Worm (Caenorhabditis elegans) whole organism, L1 larva: ENCODE measurements around the gene rpl-22.
A peak's percentile ranks its signal among the peaks of the same experiment; 100 is the strongest.

Source experiments
- C04F5.9 ChIP-seq: sonication (generic microtip); optimal IDR thresholded peaks from 2 replicates; lab custom pipeline; 2016; ENCODE audit warnings: missing genetic modification characterization, missing compliant biosample characterization
- C16A3.4 ChIP-seq: fragments of 150-350 bp; optimal IDR thresholded peaks from 2 replicates; lab custom pipeline; 2014; ENCODE audit warnings: missing biosample characterization, missing genetic modification characterization
- C34B4.2 ChIP-seq: sonication (generic microtip); optimal IDR thresholded peaks from 2 replicates; lab custom pipeline; 2017; ENCODE audit warnings: mild to moderate bottlenecking, missing genetic modification characterization, missing compliant biosample characterization
- F16B12.6 ChIP-seq: fragments of 150-350 bp; optimal IDR thresholded peaks from 2 replicates; lab custom pipeline; 2014; ENCODE audit warnings: missing biosample characterization, missing genetic modification characterization
- Y116A8C.19 ChIP-seq: sonication (generic microtip); optimal IDR thresholded peaks from 2 replicates; lab custom pipeline; 2016; ENCODE audit warnings: missing compliant biosample characterization, missing genetic modification characterization, borderline replicate concordance
- blmp-1 ChIP-seq: fragments of 150-350 bp; optimal IDR thresholded peaks from 2 replicates; lab custom pipeline; 2014; ENCODE audit warnings: missing biosample characterization, missing genetic modification characterization
- ceh-63 ChIP-seq: fragments of 200-800 bp; sonication (Bioruptor generic); optimal IDR thresholded peaks from 2 replicates; lab custom pipeline; 2018; ENCODE audit warnings: mild to moderate bottlenecking, missing genetic modification characterization, missing compliant biosample characterization
- ceh-8 ChIP-seq: fragments of 200-800 bp; sonication (Bioruptor generic); optimal IDR thresholded peaks from 2 replicates; lab custom pipeline; 2018; ENCODE audit warnings: mild to moderate bottlenecking, missing genetic modification characterization, moderate library complexity, missing compliant biosample characterization
- ceh-82 ChIP-seq, 3 experiments: fragments of 150-350 bp in 1 of 3; sonication (generic microtip) in 2 of 3; optimal IDR thresholded peaks; 2 replicates each; lab custom pipeline; 2014 to 2017; ENCODE audit warnings: missing biosample characterization in 3 of 3, missing genetic modification characterization in 3 of 3
- ceh-90 ChIP-seq: sonication (generic microtip); optimal IDR thresholded peaks from 2 replicates; lab custom pipeline; 2016; ENCODE audit warnings: missing genetic modification characterization, missing compliant biosample characterization
- ces-1 ChIP-seq: fragments of 150-350 bp; optimal IDR thresholded peaks from 2 replicates; lab custom pipeline; 2014; ENCODE audit warnings: missing biosample characterization, missing genetic modification reagents, missing genetic modification characterization
- dpl-1 ChIP-seq, 3 experiments: fragments of 150-350 bp in 2 of 3; sonication (generic microtip) in 1 of 3; optimal IDR thresholded peaks; 2 replicates each; lab custom pipeline; 2014 to 2017; ENCODE audit warnings: missing biosample characterization in 3 of 3, missing genetic modification characterization in 3 of 3, missing genetic modification reagents in 3 of 3
- dsc-1 ChIP-seq: sonication (generic microtip); optimal IDR thresholded peaks from 2 replicates; lab custom pipeline; 2016; ENCODE audit warnings: mild to moderate bottlenecking, missing genetic modification characterization, missing compliant biosample characterization
- efl-3 ChIP-seq: fragments of 200-800 bp; sonication (Bioruptor generic); optimal IDR thresholded peaks from 2 replicates; lab custom pipeline; 2018; ENCODE audit warnings: mild to moderate bottlenecking, missing genetic modification characterization, missing compliant biosample characterization
- egl-13 ChIP-seq: sonication (generic microtip); optimal IDR thresholded peaks from 2 replicates; lab custom pipeline; 2016; ENCODE audit warnings: missing genotype, missing genetic modification reagents, missing genetic modification characterization, missing compliant biosample characterization
- elt-2 ChIP-seq: sonication (generic microtip); optimal IDR thresholded peaks from 2 replicates; lab custom pipeline; 2016; ENCODE audit warnings: missing genetic modification characterization, mild to moderate bottlenecking, inconsistent platforms, missing compliant biosample characterization, missing genetic modification reagents
- ets-5 ChIP-seq: fragments of 200-800 bp; sonication (Bioruptor generic); IDR thresholded peaks from 2 replicates; pipeline ENCODE4 v1.3.6; 2022; ENCODE audit warnings: missing genetic modification characterization, missing compliant biosample characterization
- fkh-10 ChIP-seq: sonication (generic microtip); optimal IDR thresholded peaks from 2 replicates; lab custom pipeline; 2017; ENCODE audit warnings: missing biosample characterization, missing genetic modification reagents, missing genetic modification characterization
- fkh-8 ChIP-seq: sonication (generic microtip); optimal IDR thresholded peaks from 2 replicates; lab custom pipeline; 2016; ENCODE audit warnings: mild to moderate bottlenecking, missing genetic modification characterization, missing compliant biosample characterization
- fos-1 ChIP-seq: fragments of 150-350 bp; optimal IDR thresholded peaks from 2 replicates; lab custom pipeline; 2014; ENCODE audit warnings: missing biosample characterization, missing genetic modification characterization
- grh-1 ChIP-seq: fragments of 200-800 bp; sonication (Bioruptor generic); IDR thresholded peaks from 2 replicates; pipeline ENCODE4 v1.3.6; 2022; ENCODE audit warnings: missing genetic modification reagents, missing genetic modification characterization, missing compliant biosample characterization
- hpl-2 ChIP-seq: fragments of 150-350 bp; optimal IDR thresholded peaks from 2 replicates; lab custom pipeline; 2014; ENCODE audit warnings: missing biosample characterization, missing genetic modification reagents, missing genetic modification characterization
- isw-1 ChIP-seq: fragments of 200-800 bp; sonication (Bioruptor generic); IDR thresholded peaks from 2 replicates; pipeline ENCODE4 v1.3.6; 2022; ENCODE audit warnings: missing genetic modification characterization, missing compliant biosample characterization
- lin-15B ChIP-seq: fragments of 150-350 bp; sonication (generic microtip); optimal IDR thresholded peaks from 3 replicates; lab custom pipeline; 2014; ENCODE audit warnings: missing biosample characterization, missing genetic modification characterization
- lir-3 ChIP-seq: sonication (generic microtip); optimal IDR thresholded peaks from 2 replicates; lab custom pipeline; 2016; ENCODE audit warnings: mild to moderate bottlenecking, missing genetic modification characterization, moderate library complexity, missing compliant biosample characterization; ENCODE audit not compliant: poor library complexity
- lsy-2 ChIP-seq, 2 experiments: fragments of 150-350 bp; optimal IDR thresholded peaks; 2 replicates each; lab custom pipeline; 2014; ENCODE audit warnings: missing biosample characterization in 2 of 2, missing genetic modification characterization in 2 of 2
- mab-9 ChIP-seq: fragments of 200-800 bp; sonication (Bioruptor generic); IDR thresholded peaks from 2 replicates; pipeline ENCODE4 v1.3.6; 2022; ENCODE audit warnings: missing genetic modification reagents, missing genetic modification characterization, missing compliant biosample characterization
- mdl-1 ChIP-seq, 2 experiments: fragments of 150-350 bp; optimal IDR thresholded peaks; 2 replicates each; lab custom pipeline; 2014 to 2017; ENCODE audit warnings: missing biosample characterization in 2 of 2, missing genetic modification characterization in 2 of 2, inconsistent platforms in 1 of 2
- nhr-11 ChIP-seq: fragments of 150-350 bp; optimal IDR thresholded peaks from 2 replicates; lab custom pipeline; 2014; ENCODE audit warnings: missing biosample characterization, missing genetic modification characterization
- nhr-19 ChIP-seq: fragments of 200-800 bp; sonication (Bioruptor generic); conservative IDR thresholded peaks from 2 replicates; pipeline ENCODE4 v1.3.6; 2022; ENCODE audit warnings: missing genetic modification characterization, missing compliant biosample characterization
- nhr-20 ChIP-seq: sonication (generic microtip); optimal IDR thresholded peaks from 2 replicates; lab custom pipeline; 2016; ENCODE audit warnings: mild to moderate bottlenecking, missing genetic modification characterization, missing compliant biosample characterization
- nhr-28 ChIP-seq: fragments of 150-350 bp; optimal IDR thresholded peaks from 2 replicates; lab custom pipeline; 2014; ENCODE audit warnings: missing biosample characterization, missing genetic modification characterization
- nhr-47 ChIP-seq: sonication (generic microtip); optimal IDR thresholded peaks from 2 replicates; lab custom pipeline; 2016; ENCODE audit warnings: mild to moderate bottlenecking, missing genetic modification characterization, moderate library complexity, missing compliant biosample characterization
- nhr-85 ChIP-seq: sonication (generic microtip); peaks from one replicate; lab custom pipeline; 2016; ENCODE audit warnings: missing genetic modification characterization, inconsistent platforms, missing compliant biosample characterization
- pax-3 ChIP-seq: fragments of 200-800 bp; sonication (Bioruptor generic); optimal IDR thresholded peaks from 2 replicates; lab custom pipeline; 2018; ENCODE audit warnings: mild to moderate bottlenecking, missing genetic modification characterization, moderate library complexity, missing compliant biosample characterization
- skn-1 ChIP-seq: fragments of 150-350 bp; optimal IDR thresholded peaks from 2 replicates; lab custom pipeline; 2014; ENCODE audit warnings: missing biosample characterization, missing genetic modification characterization
- snpc-4 ChIP-seq: fragments of 150-350 bp; optimal IDR thresholded peaks from 2 replicates; lab custom pipeline; 2014; ENCODE audit warnings: missing biosample characterization, missing genetic modification characterization
- sox-4 ChIP-seq: sonication (generic microtip); optimal IDR thresholded peaks from 2 replicates; lab custom pipeline; 2016; ENCODE audit warnings: missing genetic modification characterization, missing compliant biosample characterization
- sptf-1 ChIP-seq: fragments of 150-350 bp; optimal IDR thresholded peaks from 2 replicates; lab custom pipeline; 2014; ENCODE audit warnings: missing biosample characterization, missing genetic modification characterization
- swsn-7 ChIP-seq: sonication (generic microtip); optimal IDR thresholded peaks from 2 replicates; lab custom pipeline; 2016; ENCODE audit warnings: missing genetic modification characterization, missing compliant biosample characterization
- tbx-2 ChIP-seq: sonication (generic microtip); optimal IDR thresholded peaks from 2 replicates; lab custom pipeline; 2016; ENCODE audit warnings: missing genetic modification characterization, missing compliant biosample characterization
- unc-130 ChIP-seq: fragments of 150-350 bp; optimal IDR thresholded peaks from 2 replicates; lab custom pipeline; 2017; ENCODE audit warnings: missing biosample characterization, missing genetic modification characterization, inconsistent platforms
- unc-30 ChIP-seq: sonication (generic microtip); optimal IDR thresholded peaks from 2 replicates; lab custom pipeline; 2017; ENCODE audit warnings: missing biosample characterization, missing genetic modification characterization
- unc-62 ChIP-seq: fragments of 150-350 bp; optimal IDR thresholded peaks from 2 replicates; lab custom pipeline; 2014; ENCODE audit warnings: missing biosample characterization, missing genetic modification reagents, missing genetic modification characterization
- unc-86 ChIP-seq: sonication (generic microtip); optimal IDR thresholded peaks from 2 replicates; lab custom pipeline; 2016; ENCODE audit warnings: missing genetic modification characterization, missing compliant biosample characterization
- unc-98 ChIP-seq: fragments of 200-800 bp; sonication (Bioruptor generic); IDR thresholded peaks from 2 replicates; pipeline ENCODE4 v1.3.6; 2022; ENCODE audit warnings: missing genetic modification characterization, missing compliant biosample characterization
- zip-4 ChIP-seq: fragments of 200-800 bp; sonication (Bioruptor generic); optimal IDR thresholded peaks from 2 replicates; lab custom pipeline; 2018; ENCODE audit warnings: mild to moderate bottlenecking, missing genetic modification characterization, moderate library complexity, missing compliant biosample characterization
- ztf-11 ChIP-seq, 2 experiments: sonication (generic microtip); optimal IDR thresholded peaks; 2 replicates each; lab custom pipeline; 2016 to 2017; ENCODE audit warnings: missing genetic modification characterization in 2 of 2, missing biosample characterization in 1 of 2, missing compliant biosample characterization in 1 of 2
- ztf-4 ChIP-seq: fragments of 150-350 bp; optimal IDR thresholded peaks from 2 replicates; lab custom pipeline; 2014; ENCODE audit warnings: missing biosample characterization, missing genetic modification characterization

Gene rpl-22

DNA sequence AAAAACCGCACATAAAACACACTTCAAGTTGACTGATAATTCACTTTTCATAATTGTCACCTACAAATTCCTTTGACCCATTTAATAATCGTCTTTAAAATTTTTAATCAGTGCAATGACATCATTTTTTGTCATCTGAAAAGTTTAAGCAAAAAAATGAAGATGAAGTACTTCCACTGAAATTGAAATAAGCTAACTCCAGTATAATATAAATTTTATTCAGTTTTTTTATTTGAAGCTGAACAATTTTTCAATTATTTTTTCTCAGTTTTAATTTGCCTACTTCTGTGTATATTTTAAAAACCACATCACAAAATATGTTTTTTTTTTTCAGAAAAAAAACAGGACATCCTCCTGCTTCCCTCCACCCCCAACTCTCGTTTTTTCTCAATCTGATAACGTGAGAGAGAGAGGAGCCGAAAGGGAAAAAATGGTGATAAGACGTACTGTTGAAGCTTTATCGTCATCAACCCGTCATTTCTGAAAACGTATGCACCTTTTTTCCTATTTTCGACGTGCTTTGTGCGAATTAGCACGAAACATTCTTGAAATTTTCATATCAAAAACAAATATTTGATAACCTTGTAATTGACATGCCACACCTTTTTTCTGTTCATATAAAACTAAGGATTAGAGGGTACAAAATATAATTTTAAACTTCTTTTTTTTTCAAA is 48.5 kb downstream of the rpl-22 start, which contains the start of the genes C04G6.11 and mpk-2 (continued):
- TF ChIP-seq elt-2 (tag; lab: Kevin White, UChicago) (peak; percentile 95), lin-15B (tag; lab: Kevin White, UChicago) (no peak), lir-3 (tag; lab: Kevin White, UChicago) (no peak), fkh-10 (GFP tag; lab: Kevin White, UChicago) (no peak), unc-130 (tag; lab: Kevin White, UChicago) (no peak)

DNA sequence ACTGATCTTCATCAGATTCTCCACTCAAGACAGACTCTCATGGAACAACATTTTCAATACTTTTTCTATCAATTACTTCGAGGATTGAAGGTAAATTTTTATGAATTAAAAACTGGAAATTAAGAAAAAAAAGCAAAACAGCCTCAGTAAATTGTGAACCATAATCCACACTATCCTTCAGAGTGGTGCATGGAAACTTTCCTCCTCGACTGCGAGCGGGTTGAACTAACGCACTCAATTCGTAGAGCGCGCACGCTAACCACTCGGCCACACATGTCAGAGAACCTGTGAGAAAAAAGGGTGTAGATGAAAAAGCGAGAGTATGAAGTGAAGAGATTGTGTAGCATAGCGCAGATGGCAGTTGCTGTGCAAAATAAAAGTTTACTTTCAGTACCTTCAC is 49.6 kb downstream of the rpl-22 start:
- TF ChIP-seq sptf-1 (tag; lab: Kevin White, UChicago) (no peak), skn-1 (tag; lab: Kevin White, UChicago) (peak; percentile 84), unc-62 (GFP tag; lab: Kevin White, UChicago) (no peak), blmp-1 (tag; lab: Kevin White, UChicago) (peak; percentile 29), ceh-90 (tag; lab: Kevin White, UChicago) (no peak), swsn-7 (tag; lab: Kevin White, UChicago) (peak; percentile 63), lir-3 (tag; lab: Kevin White, UChicago) (peak; percentile 59), fkh-10 (GFP tag; lab: Kevin White, UChicago) (peak; percentile 51), dsc-1 (tag; lab: Kevin White, UChicago) (peak; percentile 75), ces-1 (no peak), ztf-11 (tag; optimal IDR thresholded peaks at IDR 0.05; lab: Kevin White, UChicago) (peak in 1 of 2 experiments; percentile 32), F16B12.6 (tag; lab: Kevin White, UChicago) (peak; percentile 31), C16A3.4 (tag; lab: Kevin White, UChicago) (peak; percentile 86), mab-9 (0 out of 2 replicates have a peak, but pooled peaks have one; percentile 38), Y116A8C.19 (tag; lab: Kevin White, UChicago) (no peak), efl-3 (GFP tag; lab: Kevin White, UChicago) (peak; percentile 3), sox-4 (tag; lab: Kevin White, UChicago) (peak; percentile 8), ztf-4 (tag; lab: Kevin White, UChicago) (no peak), dpl-1 (GFP tag; optimal IDR thresholded peaks at IDR 0.05; lab: Kevin White, UChicago) (peak in 2 of 3 experiments; percentile 57 to 68), fos-1 (tag; lab: Kevin White, UChicago) (peak; percentile 76), ceh-63 (GFP tag; lab: Kevin White, UChicago) (no peak), nhr-47 (tag; lab: Kevin White, UChicago) (peak; percentile 81), C04F5.9 (tag; lab: Kevin White, UChicago) (no peak), tbx-2 (tag; lab: Kevin White, UChicago) (peak; percentile 55), mdl-1 (tag; optimal IDR thresholded peaks at IDR 0.05; lab: Kevin White, UChicago) (peak in 1 of 2 experiments; percentile 66), ceh-82 (tag; optimal IDR thresholded peaks at IDR 0.05; lab: Kevin White, UChicago) (peak; percentile 43 to 78 (median 52)), nhr-19 (peak; percentile 68), nhr-20 (peak; percentile 72), unc-98 (no peak), nhr-28 (tag; lab: Kevin White, UChicago) (no peak), lsy-2 (tag; optimal IDR thresholded peaks at IDR 0.05; lab: Kevin White, UChicago) (peak; percentile 66 to 83), unc-30 (no peak), zip-4 (GFP tag; lab: Kevin White, UChicago) (no peak), grh-1 (GFP tag; lab: Robert Waterston, UW) (no peak), lin-15B (tag; lab: Kevin White, UChicago) (no peak), isw-1 (GFP tag; lab: Robert Waterston, UW) (no peak), hpl-2 (GFP tag; lab: Kevin White, UChicago) (no peak), pax-3 (tag; lab: Kevin White, UChicago) (peak; percentile 32), nhr-85 (peak; percentile 74), unc-130 (tag; lab: Kevin White, UChicago) (peak; percentile 36), egl-13 (tag; lab: Kevin White, UChicago) (no peak), fkh-8 (tag; lab: Kevin White, UChicago) (peak; percentile 68), C34B4.2 (tag; lab: Kevin White, UChicago) (no peak), ceh-8 (GFP tag; lab: Kevin White, UChicago) (no peak), nhr-11 (tag; lab: Kevin White, UChicago) (no peak), ets-5 (GFP tag; lab: Robert Waterston, UW) (no peak), snpc-4 (tag; lab: Kevin White, UChicago) (peak; percentile 37), unc-86 (tag; lab: Kevin White, UChicago) (peak; percentile 41)
